Fruit fly (Drosophila melanogaster) whole organism, embryonic: ENCODE measurements around the gene CG43251.
A peak's percentile ranks its signal among the peaks of the same experiment; 100 is the strongest.

Experiments
- Awh ChIP-seq: fragments of 200-800 bp; sonication (Bioruptor generic); IDR thresholded peaks from 2 replicates; pipeline ENCODE4, ENCODE4 v1.3.6; 2022; ENCODE audit warnings: missing biosample characterization, missing genetic modification characterization
- CG10431 ChIP-seq: fragments of 200-800 bp; sonication (Bioruptor generic); optimal IDR thresholded peaks from 3 replicates; lab custom pipeline; 2018; ENCODE audit warnings: missing biosample characterization, mild to moderate bottlenecking, missing genetic modification characterization
- CG10462 ChIP-seq: fragments of 200-800 bp; sonication (Bioruptor generic); optimal IDR thresholded peaks from 2 replicates; lab custom pipeline; 2016; ENCODE audit warnings: missing biosample characterization, missing genetic modification characterization
- CG11695 ChIP-seq: fragments of 200-800 bp; sonication (Bioruptor generic); IDR thresholded peaks from 3 replicates; pipeline ENCODE4 v1.3.6; 2022; ENCODE audit warnings: missing biosample characterization, missing genetic modification characterization
- CG12104 ChIP-seq: fragments of 200-800 bp; sonication (Bioruptor generic); optimal IDR thresholded peaks from 3 replicates; lab custom pipeline; 2016; ENCODE audit warnings: missing biosample characterization, missing genetic modification characterization
- CG12155 ChIP-seq: fragments of 200-800 bp; sonication (Bioruptor generic); optimal IDR thresholded peaks from 3 replicates; lab custom pipeline; 2016; ENCODE audit warnings: missing biosample characterization, missing genetic modification characterization
- CG13894 ChIP-seq: fragments of 200-800 bp; sonication (Bioruptor generic); optimal IDR thresholded peaks from 3 replicates; lab custom pipeline; 2018; ENCODE audit warnings: missing biosample characterization, mild to moderate bottlenecking, missing genetic modification characterization, moderate library complexity
- CG17568 ChIP-seq: fragments of 200-800 bp; sonication (Bioruptor generic); optimal IDR thresholded peaks from 2 replicates; lab custom pipeline; 2018; ENCODE audit warnings: missing biosample characterization, mild to moderate bottlenecking, missing genetic modification characterization, moderate library complexity
- CG1792 ChIP-seq: fragments of 200-800 bp; sonication (Bioruptor generic); optimal IDR thresholded peaks from 2 replicates; lab custom pipeline; 2016; ENCODE audit warnings: missing biosample characterization, missing genetic modification characterization
- CG18599 ChIP-seq: fragments of 200-800 bp; sonication (Bioruptor generic); optimal IDR thresholded peaks from 3 replicates; lab custom pipeline; 2017; ENCODE audit warnings: missing biosample characterization, missing genetic modification characterization, mild to moderate bottlenecking, moderate library complexity, missing genetic modification reagents
- CG30403 ChIP-seq: fragments of 200-800 bp; sonication (Bioruptor generic); optimal IDR thresholded peaks from 3 replicates; lab custom pipeline; 2016; ENCODE audit warnings: missing biosample characterization, missing genetic modification characterization
- CG31365 ChIP-seq: fragments of 200-800 bp; sonication (Bioruptor generic); optimal IDR thresholded peaks from 2 replicates; lab custom pipeline; 2018; ENCODE audit warnings: missing biosample characterization, mild to moderate bottlenecking, missing genetic modification characterization
- CG3407 ChIP-seq: fragments of 200-800 bp; sonication (Bioruptor generic); optimal IDR thresholded peaks from 2 replicates; lab custom pipeline; 2018; ENCODE audit warnings: missing biosample characterization, mild to moderate bottlenecking, missing genetic modification characterization
- CG42726 ChIP-seq: fragments of 200-800 bp; sonication (Bioruptor generic); IDR thresholded peaks from 2 replicates; pipeline ENCODE4 v1.3.6; 2022; ENCODE audit warnings: missing biosample characterization, missing genetic modification characterization; ENCODE audit not compliant: partially characterized antibody
- CG5953 ChIP-seq: fragments of 200-800 bp; sonication (Bioruptor generic); IDR thresholded peaks from 2 replicates; pipeline ENCODE4 v1.3.6; 2022; ENCODE audit warnings: missing biosample characterization, missing genetic modification characterization
- CG8290 ChIP-seq, 3 experiments: fragments of 200-800 bp; sonication (Bioruptor generic); optimal IDR thresholded peaks; 2 replicates each; lab custom pipeline; 2016 to 2019; ENCODE audit warnings: missing biosample characterization in 3 of 3, missing genetic modification characterization in 3 of 3, mild to moderate bottlenecking in 2 of 3, moderate library complexity in 1 of 3
- Ets97D ChIP-seq: fragments of 200-800 bp; sonication (Bioruptor generic); optimal IDR thresholded peaks from 3 replicates; lab custom pipeline; 2016; ENCODE audit warnings: missing biosample characterization, missing genetic modification characterization
- Meics ChIP-seq: fragments of 200-800 bp; sonication (Bioruptor generic); optimal IDR thresholded peaks from 2 replicates; lab custom pipeline; 2017; ENCODE audit warnings: missing biosample characterization, mild to moderate bottlenecking, missing genetic modification characterization
- Nf-YC ChIP-seq: fragments of 200-800 bp; optimal IDR thresholded peaks from 3 replicates; lab custom pipeline; 2019; ENCODE audit warnings: missing biosample characterization, mild to moderate bottlenecking, missing genetic modification characterization, moderate library complexity
- Scr ChIP-seq: fragments of 200-800 bp; sonication (Bioruptor generic); IDR thresholded peaks from 2 replicates; pipeline ENCODE4 v1.3.6; 2022; ENCODE audit warnings: missing biosample characterization, missing genetic modification characterization; ENCODE audit not compliant: partially characterized antibody
- Sox102F ChIP-seq: fragments of 200-800 bp; sonication (Bioruptor generic); optimal IDR thresholded peaks from 2 replicates; lab custom pipeline; 2018; ENCODE audit warnings: missing biosample characterization, mild to moderate bottlenecking, missing genetic modification characterization, moderate library complexity
- ap ChIP-seq: fragments of 200-800 bp; sonication (Bioruptor generic); IDR thresholded peaks from 2 replicates; pipeline ENCODE4 v1.3.6; 2022; ENCODE audit warnings: missing biosample characterization, missing genetic modification characterization
- bbx ChIP-seq: fragments of 200-800 bp; sonication (Bioruptor generic); IDR thresholded peaks from 2 replicates; pipeline ENCODE4 v1.3.6; 2022; ENCODE audit warnings: missing biosample characterization, missing genetic modification characterization; ENCODE audit not compliant: partially characterized antibody
- bsh ChIP-seq, 2 experiments: fragments of 200-800 bp; sonication (Bioruptor generic); optimal IDR thresholded peaks; 2 replicates each; lab custom pipeline; 2017 to 2018; ENCODE audit warnings: mild to moderate bottlenecking in 2 of 2, missing biosample characterization in 2 of 2, missing genetic modification characterization in 2 of 2, moderate library complexity in 1 of 2
- crp ChIP-seq, 2 experiments: fragments of 200-800 bp; sonication (Bioruptor generic); optimal IDR thresholded peaks; 2 replicates in 1 of 2; 3 replicates in 1 of 2; lab custom pipeline; 2017; ENCODE audit warnings: missing biosample characterization in 2 of 2, missing genetic modification characterization in 2 of 2, mild to moderate bottlenecking in 1 of 2, moderate library complexity in 1 of 2
- dmrt11E ChIP-seq: fragments of 200-800 bp; sonication (Bioruptor generic); optimal IDR thresholded peaks from 3 replicates; lab custom pipeline; 2018; ENCODE audit warnings: missing biosample characterization, mild to moderate bottlenecking, missing genetic modification characterization, moderate library complexity
- dmrt99B ChIP-seq: fragments of 200-800 bp; sonication (Bioruptor generic); optimal IDR thresholded peaks from 2 replicates; lab custom pipeline; 2018; ENCODE audit warnings: missing biosample characterization, mild to moderate bottlenecking, missing genetic modification characterization, moderate library complexity
- dpn ChIP-seq, 2 experiments: fragments of 200-800 bp; sonication (Bioruptor generic); optimal IDR thresholded peaks; 3 replicates each; lab custom pipeline; 2016; ENCODE audit warnings: missing biosample characterization in 2 of 2, missing genetic modification characterization in 2 of 2
- gt ChIP-seq: fragments of 200-800 bp; sonication (Bioruptor generic); IDR thresholded peaks from 2 replicates; pipeline ENCODE4 v1.3.6; 2022; ENCODE audit warnings: missing biosample characterization, missing genetic modification characterization
- hkb ChIP-seq, 2 experiments: fragments of 200-800 bp in 1 of 2; fragments of >200 bp in 1 of 2; sonication (Bioruptor generic) in 1 of 2; IDR thresholded peaks in 1 of 2; optimal IDR thresholded peaks in 1 of 2; 2 replicates each; pipeline versions ENCODE4 v1.3.6 to Lab custom; 2017 to 2022; ENCODE audit warnings: missing biosample characterization in 1 of 2, missing genetic modification characterization in 1 of 2
- hth ChIP-seq: fragments of >200 bp; optimal IDR thresholded peaks from 2 replicates; lab custom pipeline; 2017; ENCODE audit warnings: inconsistent platforms
- lmd ChIP-seq: fragments of 200-800 bp; sonication (Bioruptor generic); IDR thresholded peaks from 2 replicates; pipeline ENCODE4 v1.3.6; 2022; ENCODE audit warnings: missing biosample characterization, missing genetic modification characterization
- otp ChIP-seq: fragments of 200-800 bp; sonication (Bioruptor generic); IDR thresholded peaks from 3 replicates; pipeline ENCODE4, ENCODE4 v1.3.6; 2022; ENCODE audit warnings: missing biosample characterization, missing genetic modification characterization
- shn ChIP-seq: fragments of 200-800 bp; sonication (Bioruptor generic); optimal IDR thresholded peaks from 3 replicates; lab custom pipeline; 2016; ENCODE audit warnings: missing biosample characterization, missing genetic modification characterization
- slbo ChIP-seq: fragments of 200-800 bp; sonication (Bioruptor generic); IDR thresholded peaks from 2 replicates; pipeline ENCODE4 v1.3.6; 2022; ENCODE audit warnings: missing biosample characterization, missing genetic modification characterization
- stwl ChIP-seq: fragments of 200-800 bp; sonication (Bioruptor generic); optimal IDR thresholded peaks from 3 replicates; lab custom pipeline; 2018; ENCODE audit warnings: missing biosample characterization, mild to moderate bottlenecking, missing genetic modification characterization, moderate library complexity
- unc-4 ChIP-seq: fragments of 200-800 bp; sonication (Bioruptor generic); IDR thresholded peaks from 2 replicates; pipeline ENCODE4 v1.3.6; 2022; ENCODE audit warnings: missing biosample characterization, missing genetic modification characterization; ENCODE audit not compliant: partially characterized antibody

The CG43251 gene

dm6 chr3L:20771001-20771890 is 12.6 kb downstream of the CG43251 start, which contains the start of the genes CG4042 and Pitslre (continued):
- TF ChIP-seq bbx (GFP tag; lab: Robert Waterston, UW) (peak; percentile 36), Meics (peak; percentile 55), CG11695 (peak; percentile 49; the same call in 1 of the 3 replicates), Nf-YC (tag; lab: Kevin White, UChicago) (peak; percentile 62), CG1792 (GFP tag; lab: Kevin White, UChicago) (no peak), otp (GFP tag; lab: Robert Waterston, UW) (no peak), CG12104 (GFP tag; lab: Kevin White, UChicago) (peak; percentile 38), gt (GFP tag; lab: Robert Waterston, UW) (no peak), shn (GFP tag; lab: Kevin White, UChicago) (peak; percentile 19), Ets97D (GFP tag; lab: Kevin White, UChicago) (peak; percentile 48), CG13894 (tag; lab: Kevin White, UChicago) (no peak), Sox102F (GFP tag; lab: Kevin White, UChicago) (peak; percentile 8), stwl (tag; lab: Kevin White, UChicago) (peak; percentile 6), slbo (GFP tag; lab: Robert Waterston, UW) (peak; percentile 44), CG3407 (GFP tag; lab: Kevin White, UChicago) (peak; percentile 8), CG18599 (peak; percentile 34), unc-4 (GFP tag; lab: Robert Waterston, UW) (peak; percentile 73), dmrt11E (tag; lab: Kevin White, UChicago) (peak; percentile 18), CG10462 (GFP tag; lab: Kevin White, UChicago) (peak; percentile 30), crp (GFP tag; optimal IDR thresholded peaks at IDR 0.05; lab: Kevin White, UChicago) (peak; percentile 95 to 96), CG42726 (0 out of 2 replicates have a peak, but pooled peaks have one; percentile 30), hth (no peak), lmd (GFP tag; lab: Robert Waterston, UW) (0 out of 2 replicates have a peak, but pooled peaks have one; percentile 17), CG12155 (GFP tag; lab: Kevin White, UChicago) (peak; percentile 53), bsh (GFP tag; optimal IDR thresholded peaks at IDR 0.05; lab: Kevin White, UChicago) (peak in 1 of 2 experiments; percentile 5), Scr (GFP tag; lab: Robert Waterston, UW) (peak; percentile 78), CG30403 (GFP tag; lab: Kevin White, UChicago) (peak; percentile 76), dmrt99B (no peak), CG10431 (GFP tag; lab: Kevin White, UChicago) (peak; percentile 7), CG31365 (no peak), dpn (GFP tag; optimal IDR thresholded peaks at IDR 0.05; lab: Kevin White, UChicago) (peak in 1 of 2 experiments; percentile 50), CG8290 (GFP tag; optimal IDR thresholded peaks at IDR 0.05; lab: Kevin White, UChicago) (peak; percentile 14), CG8290 (tag; optimal IDR thresholded peaks at IDR 0.05; lab: Kevin White, UChicago) (peak in 1 of 2 experiments; percentile 28), ap (0 out of 2 replicates have a peak, but pooled peaks have one; percentile 23), hkb (optimal IDR thresholded peaks at IDR 0.05; lab: Kevin White, UChicago) (no peak), hkb (GFP tag; IDR thresholded peaks at IDR 0.05; lab: Robert Waterston, UW) (peak; percentile 16; the same call in 1 of the 2 replicates), CG17568 (GFP tag; lab: Kevin White, UChicago) (no peak), Awh (GFP tag; lab: Robert Waterston, UW) (no peak), CG5953 (GFP tag; lab: Robert Waterston, UW) (no peak)
